Worm (Caenorhabditis elegans) whole organism, late embryonic: ENCODE measurements around the gene C01G12.9.

Source experiments
- ama-1 ChIP-seq: fragments of 150-350 bp; optimal IDR thresholded peaks from 2 replicates; lab custom pipeline; 2014
- ceh-19 ChIP-seq: fragments of 200-800 bp; sonication (Bioruptor generic); optimal IDR thresholded peaks from 2 replicates; lab custom pipeline; 2018; ENCODE audit warnings: mild to moderate bottlenecking, missing genetic modification characterization, missing compliant biosample characterization
- ceh-2 ChIP-seq: sonication (generic microtip); optimal IDR thresholded peaks from 2 replicates; lab custom pipeline; 2016; ENCODE audit warnings: missing genotype, missing genetic modification characterization, missing compliant biosample characterization
- ceh-24 ChIP-seq: sonication (generic microtip); optimal IDR thresholded peaks from 2 replicates; lab custom pipeline; 2016; ENCODE audit warnings: mild to moderate bottlenecking, missing genetic modification characterization, missing compliant biosample characterization
- ceh-34 ChIP-seq: sonication (generic microtip); optimal IDR thresholded peaks from 2 replicates; lab custom pipeline; 2016; ENCODE audit warnings: mild to moderate bottlenecking, missing genetic modification characterization, missing compliant biosample characterization
- pqm-1 ChIP-seq: sonication (generic microtip); optimal IDR thresholded peaks from 2 replicates; lab custom pipeline; 2016; ENCODE audit warnings: missing genetic modification characterization, missing compliant biosample characterization
- sdc-2 ChIP-seq: sonication (generic microtip); optimal IDR thresholded peaks from 2 replicates; lab custom pipeline; 2016; ENCODE audit warnings: missing genotype, missing genetic modification characterization, missing compliant biosample characterization
- unc-55 ChIP-seq: sonication (generic microtip); optimal IDR thresholded peaks from 2 replicates; lab custom pipeline; 2017; ENCODE audit warnings: missing biosample characterization, missing genetic modification reagents, missing genetic modification characterization
- zip-5 ChIP-seq: sonication (generic microtip); optimal IDR thresholded peaks from 2 replicates; lab custom pipeline; 2016; ENCODE audit warnings: missing genetic modification characterization, missing compliant biosample characterization

DNA sequence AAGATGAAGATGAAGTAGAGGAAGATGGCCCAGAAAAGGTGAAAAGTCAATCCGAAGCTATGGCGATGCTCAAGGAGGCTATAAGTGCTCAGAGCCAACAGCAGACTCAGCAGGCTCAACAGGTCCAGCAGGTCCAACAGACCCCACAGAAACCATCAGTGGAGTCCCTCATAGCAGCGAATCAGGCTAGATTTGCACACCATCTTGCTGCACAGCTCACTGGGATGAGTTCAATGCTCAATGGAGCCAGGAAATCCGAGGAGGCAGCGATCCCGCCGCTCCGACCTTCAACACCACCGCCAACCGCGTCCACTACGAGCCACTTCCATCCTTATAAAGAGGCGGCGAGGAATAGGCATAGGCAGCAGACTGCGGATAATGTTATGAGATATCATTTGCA is 4.0 kb upstream of the C01G12.9 start:
- TF ChIP-seq ceh-19 (no peak), unc-55 (GFP tag; lab: Kevin White, UChicago) (no peak), ceh-24 (no peak), ceh-2 (tag; lab: Kevin White, UChicago) (no peak), sdc-2 (tag; lab: Kevin White, UChicago) (no peak), pqm-1 (no peak), ceh-34 (tag; lab: Kevin White, UChicago) (no peak), zip-5 (tag; lab: Kevin White, UChicago) (no peak), ama-1 (no peak)
